Fruit fly (Drosophila melanogaster) whole organism, prepupa: ENCODE results near the gene CG42246.

Experiments used
- CG6792 ChIP-seq: fragments of 200-800 bp; sonication (Bioruptor generic); optimal IDR thresholded peaks from 3 replicates; lab custom pipeline; 2016; ENCODE audit warnings: missing biosample characterization, missing genetic modification characterization
- CG7368 ChIP-seq: fragments of 200-800 bp; sonication (Bioruptor generic); optimal IDR thresholded peaks from 3 replicates; lab custom pipeline; 2016; ENCODE audit warnings: missing biosample characterization, missing genetic modification characterization
- Eip93F ChIP-seq: fragments of 200-800 bp; sonication (Bioruptor generic); optimal IDR thresholded peaks from 2 replicates; lab custom pipeline; 2016; ENCODE audit warnings: missing biosample characterization, mild to moderate bottlenecking, missing genetic modification characterization
- Gug ChIP-seq: fragments of 200-800 bp; sonication (Bioruptor generic); IDR thresholded peaks from 2 replicates; pipeline ENCODE4 v1.3.6; 2022; ENCODE audit warnings: missing biosample characterization, missing genetic modification characterization
- Hr4 ChIP-seq: fragments of 200-800 bp; sonication (Bioruptor generic); optimal IDR thresholded peaks from 3 replicates; lab custom pipeline; 2016; ENCODE audit warnings: missing biosample characterization, missing genetic modification characterization
- Lpt ChIP-seq: fragments of 200-800 bp; sonication (Bioruptor generic); optimal IDR thresholded peaks from 3 replicates; lab custom pipeline; 2016; ENCODE audit warnings: missing biosample characterization, missing genetic modification characterization
- Sox102F ChIP-seq: fragments of 200-800 bp; sonication (Bioruptor generic); optimal IDR thresholded peaks from 2 replicates; lab custom pipeline; 2016; ENCODE audit warnings: missing biosample characterization, mild to moderate bottlenecking, missing genetic modification characterization
- fd59A ChIP-seq: fragments of 200-800 bp; sonication (Bioruptor generic); optimal IDR thresholded peaks from 2 replicates; lab custom pipeline; 2017; ENCODE audit warnings: missing biosample characterization, mild to moderate bottlenecking, missing genetic modification characterization, missing genetic modification reagents
- fd85E ChIP-seq: fragments of 200-800 bp; sonication (Bioruptor generic); optimal IDR thresholded peaks from 3 replicates; lab custom pipeline; 2016; ENCODE audit warnings: missing biosample characterization, missing genetic modification characterization
- vri ChIP-seq: fragments of 200-800 bp; sonication (Bioruptor generic); optimal IDR thresholded peaks from 3 replicates; lab custom pipeline; 2016; ENCODE audit warnings: missing biosample characterization, mild to moderate bottlenecking, missing genetic modification characterization

DNA sequence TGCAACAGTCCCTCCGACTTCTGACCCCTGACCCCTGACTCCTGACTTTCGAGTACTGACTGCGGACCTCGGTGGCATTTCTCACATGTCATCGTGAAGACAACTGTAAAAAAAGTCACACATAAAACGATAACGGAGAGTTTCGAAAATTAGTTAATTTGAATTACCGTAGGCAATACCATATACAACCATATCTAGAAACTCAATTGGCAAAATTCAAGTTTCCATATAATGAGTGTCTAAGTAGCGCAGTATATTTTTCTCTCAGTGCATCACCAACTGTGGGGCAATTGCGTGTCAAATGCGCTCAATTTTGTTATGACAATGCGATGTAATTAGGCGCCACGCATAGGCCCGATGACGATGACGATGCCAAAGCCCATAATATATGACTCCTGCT is 3.3 kb upstream of the CG42246 start:
- TF ChIP-seq fd59A (GFP tag; lab: Kevin White, UChicago) (no peak), Lpt (GFP tag; lab: Kevin White, UChicago) (no peak), Sox102F (GFP tag; lab: Kevin White, UChicago) (no peak), Gug (no peak), CG7368 (GFP tag; lab: Kevin White, UChicago) (no peak), Hr4 (GFP tag; lab: Kevin White, UChicago) (no peak), Eip93F (GFP tag; lab: Kevin White, UChicago) (no peak), fd85E (GFP tag; lab: Kevin White, UChicago) (no peak), vri (GFP tag; lab: Kevin White, UChicago) (no peak), CG6792 (GFP tag; lab: Kevin White, UChicago) (no peak)
